Fruit fly (Drosophila melanogaster): ENCODE measurements around the gene eIF4E1.

Gene eIF4E1

dm6 chr3L:9424528-9424911, 22.3 kb upstream of the eIF4E1 start (continued):
- TF ChIP-seq Stat92E (GFP tag; optimal IDR thresholded peaks at IDR 0.05), result no peak
- no peak for TF ChIP-seq CG5953 (GFP tag; IDR thresholded peaks at IDR 0.05)
- TF ChIP-seq Dp (GFP tag; optimal IDR thresholded peaks at IDR 0.05), result no peak
- TF ChIP-seq CG13296 (GFP tag; optimal IDR thresholded peaks at IDR 0.05), result peak; percentile 42
- TF ChIP-seq rib (GFP tag; IDR thresholded peaks at IDR 0.05), result no peak
- TF ChIP-seq CG1792 (GFP tag; optimal IDR thresholded peaks at IDR 0.05), result no peak
- peak; percentile 37 for TF ChIP-seq Nf-YC (tag; optimal IDR thresholded peaks at IDR 0.05)
- TF ChIP-seq nerfin-2 (GFP tag; IDR thresholded peaks at IDR 0.05; ENCODE audit: partially characterized antibody), result no peak
- TF ChIP-seq CG12236 (GFP tag; optimal IDR thresholded peaks at IDR 0.05), result no peak
- no peak for TF ChIP-seq CG4854 (GFP tag; optimal IDR thresholded peaks at IDR 0.05)
- TF ChIP-seq CG7928 (GFP tag; optimal IDR thresholded peaks at IDR 0.05), result no peak
- no peak for TF ChIP-seq CG7357 (GFP tag; IDR thresholded peaks at IDR 0.05)
- TF ChIP-seq Side (GFP tag; optimal IDR thresholded peaks at IDR 0.05), result no peak
- no peak for TF ChIP-seq Doc2 (GFP tag; IDR thresholded peaks at IDR 0.05)
- no peak for TF ChIP-seq toy (GFP tag; IDR thresholded peaks at IDR 0.05)
- TF ChIP-seq B-H1 (GFP tag; IDR thresholded peaks at IDR 0.05), result no peak; the same call in 2 of the 3 replicates
- TF ChIP-seq HLH3B (GFP tag; IDR thresholded peaks at IDR 0.05), result no peak
- TF ChIP-seq CG12299 (tag; optimal IDR thresholded peaks at IDR 0.05), result peak; percentile 56
- no peak for TF ChIP-seq tna (GFP tag; IDR thresholded peaks at IDR 0.05; ENCODE audit: partially characterized antibody)
- no peak for TF ChIP-seq CG18764 (GFP tag; optimal IDR thresholded peaks at IDR 0.05)
- no peak for TF ChIP-seq so (GFP tag; IDR thresholded peaks at IDR 0.05)
- no peak for TF ChIP-seq gce (GFP tag; IDR thresholded peaks at IDR 0.05)
- TF ChIP-seq z (GFP tag; IDR thresholded peaks at IDR 0.05), result no peak
- TF ChIP-seq hbn (GFP tag; IDR thresholded peaks at IDR 0.05; ENCODE audit: partially characterized antibody), result no peak
- TF ChIP-seq gcm (GFP tag; optimal IDR thresholded peaks at IDR 0.05), result peak; percentile 33
- TF ChIP-seq phol (tag; optimal IDR thresholded peaks at IDR 0.05), result peak; percentile 32
- no peak for TF ChIP-seq CG15011 (GFP tag; optimal IDR thresholded peaks at IDR 0.05)
- TF ChIP-seq CG14965 (GFP tag; optimal IDR thresholded peaks at IDR 0.05; ENCODE audit: borderline replicate concordance), result no peak
- TF ChIP-seq Myb (GFP tag; optimal IDR thresholded peaks at IDR 0.05), result no peak
- peak; percentile 28 for TF ChIP-seq CG30403 (GFP tag; optimal IDR thresholded peaks at IDR 0.05)
- TF ChIP-seq CG14050 (GFP tag; IDR thresholded peaks at IDR 0.05), result no peak
- no peak for TF ChIP-seq eve (GFP tag; optimal IDR thresholded peaks at IDR 0.05)
- no peak for TF ChIP-seq Nf-YA (GFP tag; IDR thresholded peaks at IDR 0.05)
- TF ChIP-seq ato (GFP tag; IDR thresholded peaks at IDR 0.05; ENCODE audit: partially characterized antibody), result no peak
- no peak; the same call in 2 of the 3 replicates for TF ChIP-seq tgo (GFP tag; IDR thresholded peaks at IDR 0.05)
- TF ChIP-seq CG9727 (GFP tag; optimal IDR thresholded peaks at IDR 0.05), result peak; percentile 48
- TF ChIP-seq CG6272 (GFP tag; IDR thresholded peaks at IDR 0.05), result no peak
- no peak for TF ChIP-seq ci (GFP tag; IDR thresholded peaks at IDR 0.05)
- peak; percentile 2 for TF ChIP-seq Oli (tag; optimal IDR thresholded peaks at IDR 0.05)
- peak; percentile 20 for TF ChIP-seq CG15514 (GFP tag; optimal IDR thresholded peaks at IDR 0.05)
- TF ChIP-seq Vsx1 (GFP tag; optimal IDR thresholded peaks at IDR 0.05), result peak; percentile 16
- peak; percentile 45 for TF ChIP-seq gsb-n (tag; optimal IDR thresholded peaks at IDR 0.05)
- TF ChIP-seq D (optimal IDR thresholded peaks at IDR 0.05), result no peak
- no peak for TF ChIP-seq D (GFP tag; optimal IDR thresholded peaks at IDR 0.05)
- no peak for TF ChIP-seq Optix (GFP tag; IDR thresholded peaks at IDR 0.05)
- no peak for TF ChIP-seq CkIIα-i1 (GFP tag; IDR thresholded peaks at IDR 0.05)
- no peak for TF ChIP-seq CG9817 (tag; optimal IDR thresholded peaks at IDR 0.05)
- no peak for TF ChIP-seq pum (GFP tag; optimal IDR thresholded peaks at IDR 0.05)
- TF ChIP-seq cwo (GFP tag; optimal IDR thresholded peaks at IDR 0.05), result peak; percentile 15
- TF ChIP-seq D19B (GFP tag; optimal IDR thresholded peaks at IDR 0.05), result no peak
- no peak for TF ChIP-seq Gsc (GFP tag; IDR thresholded peaks at IDR 0.05)
- peak; percentile 50; the same call in 1 of the 2 replicates for TF ChIP-seq Rfx (GFP tag; IDR thresholded peaks at IDR 0.05)
